Fruit fly (Drosophila melanogaster) whole organism: Measurements from ENCODE around the gene PolQ.
"Not testable (repeated sequence)": the region's sequence is repeated elsewhere in the genome, so short reads cannot be mapped to it uniquely, and the experiment has no call there.

Experiments
- CG8478 ChIP-seq: fragments of >200 bp; optimal IDR thresholded peaks from 2 replicates; lab custom pipeline; 2018; ENCODE audit warnings: inconsistent platforms
- Dll ChIP-seq: fragments of >200 bp; optimal IDR thresholded peaks from 2 replicates; lab custom pipeline; 2017
- EcR ChIP-seq, 2 experiments: fragments of >200 bp; optimal IDR thresholded peaks; 2 replicates each; lab custom pipeline; 2017; ENCODE audit warnings: missing biosample characterization in 2 of 2, missing genetic modification characterization in 2 of 2, missing genetic modification reagents in 2 of 2
- pan ChIP-seq: fragments of >200 bp; optimal IDR thresholded peaks from 2 replicates; lab custom pipeline; 2017
- psq ChIP-seq: fragments of >200 bp; optimal IDR thresholded peaks from 2 replicates; lab custom pipeline; 2017
- usp ChIP-seq: fragments of >200 bp; optimal IDR thresholded peaks from 2 replicates; lab custom pipeline; 2017; ENCODE audit warnings: missing biosample characterization, missing genetic modification characterization, mixed read lengths

The PolQ gene

DNA sequence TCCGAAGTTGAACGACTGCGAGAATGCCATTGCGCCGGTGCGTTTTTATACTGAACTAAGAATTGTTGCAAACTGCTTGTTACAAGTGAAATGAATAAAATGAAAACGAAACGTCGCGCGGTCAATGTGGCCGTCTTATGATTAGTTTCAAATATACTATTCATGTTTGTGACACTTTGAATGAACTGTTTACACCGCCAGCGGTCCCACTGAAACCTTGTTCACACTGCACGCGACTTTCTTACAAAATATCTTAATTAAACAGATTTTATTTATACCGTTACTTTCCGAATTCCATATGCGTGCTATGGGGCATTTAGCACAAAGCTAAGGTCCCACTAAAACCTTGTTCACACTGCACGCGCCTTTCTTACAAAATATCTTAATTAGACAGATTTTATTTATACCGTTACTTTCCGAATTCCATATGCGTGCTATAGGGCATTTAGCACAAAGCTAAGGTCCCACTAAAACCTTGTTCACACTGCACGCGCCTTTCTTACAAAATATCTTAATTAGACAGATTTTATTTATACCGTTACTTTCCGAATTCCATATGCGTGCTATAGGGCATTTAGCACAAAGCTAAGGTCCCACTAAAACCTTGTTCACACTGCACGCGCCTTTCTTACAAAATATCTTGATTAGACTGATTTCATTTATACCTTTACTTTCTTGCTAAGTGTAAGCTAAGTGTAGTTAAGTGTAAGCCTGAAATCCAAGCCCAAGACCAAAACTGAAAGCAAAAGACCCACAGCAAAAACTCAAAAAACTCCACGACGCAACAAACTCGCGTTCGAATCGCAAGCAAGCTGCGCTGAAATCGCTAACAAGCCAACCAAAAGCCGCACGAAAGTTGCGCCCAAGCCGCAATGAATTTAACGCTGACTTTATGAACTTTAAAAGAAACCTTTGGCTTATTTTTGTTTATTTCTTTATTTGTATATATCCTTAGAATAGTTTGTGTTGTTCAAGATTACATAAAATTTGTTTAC lies at the start of gene PolQ:
Gene PolQ (minus strand): TSS at position 122 of the 995 bp plus-strand sequence.
- not testable (repeated sequence) for TF ChIP-seq Dll; pan (lab: Kevin White, UChicago); usp (GFP tag; lab: Kevin White, UChicago)

- TF ChIP-seq Dll (no peak), EcR (GFP tag; optimal IDR thresholded peaks at IDR 0.05; lab: Kevin White, UChicago) (no peak)
Observed at dm6 chr3R:12751027-12751426, 38.9 kb upstream of the PolQ start.

DNA sequence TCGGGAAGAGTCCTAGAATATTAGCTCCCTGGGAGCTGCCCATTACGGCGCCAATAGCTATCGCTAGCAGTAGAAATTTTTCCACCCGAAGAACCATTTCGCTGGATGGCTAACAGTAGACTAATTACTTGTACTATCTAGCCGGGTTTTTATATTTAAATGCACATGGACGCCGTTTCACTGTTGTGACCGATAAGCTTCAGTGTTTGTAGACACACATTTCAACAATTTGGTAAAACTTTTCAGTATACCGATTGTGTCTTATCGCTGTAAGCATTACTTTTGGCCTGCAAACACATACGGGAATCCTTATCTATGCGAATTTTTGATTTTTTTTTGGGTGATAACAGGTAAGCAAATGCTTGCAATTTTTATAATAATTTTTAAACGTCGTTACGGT lies 31.5 kb upstream of the PolQ start, which contains the start of gene Ugt37A3:
Gene Ugt37A3 (minus strand): TSS at position 101 of the 400 bp plus-strand sequence.
- TF ChIP-seq CG8478 (lab: Kevin White, UChicago) (no peak), pan (lab: Kevin White, UChicago) (no peak), psq (lab: Kevin White, UChicago) (no peak), Dll (no peak), usp (GFP tag; lab: Kevin White, UChicago) (no peak), EcR (GFP tag; optimal IDR thresholded peaks at IDR 0.05; lab: Kevin White, UChicago) (no peak)

DNA sequence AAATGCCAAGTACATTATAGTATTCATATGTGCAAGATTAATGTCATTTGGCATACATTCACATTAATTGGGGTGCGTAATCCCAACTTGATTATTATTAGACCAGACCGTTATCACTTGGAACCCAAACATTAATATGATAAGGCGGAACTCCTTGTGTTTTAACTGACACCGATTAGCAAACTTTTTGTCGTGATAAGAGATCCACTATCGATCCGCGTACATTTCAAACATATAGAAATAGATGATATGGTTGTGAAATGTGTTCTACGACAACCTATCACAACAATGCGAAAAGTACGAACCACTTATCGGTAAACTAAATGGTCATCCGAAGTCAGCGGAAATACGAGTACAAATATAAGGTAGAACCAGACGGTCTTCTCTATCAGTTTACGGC lies 27.1 kb upstream of the PolQ start, which contains the start of gene Ugt37A2:
Gene Ugt37A2 (plus strand): TSS at position 396 of the 400 bp plus-strand sequence.
- TF ChIP-seq CG8478 (lab: Kevin White, UChicago): no peak
- no peak for TF ChIP-seq EcR (GFP tag; optimal IDR thresholded peaks at IDR 0.05; lab: Kevin White, UChicago)
- no peak for TF ChIP-seq psq (lab: Kevin White, UChicago)
- no peak for TF ChIP-seq usp (GFP tag; lab: Kevin White, UChicago)
- TF ChIP-seq Dll: no peak
- TF ChIP-seq pan (lab: Kevin White, UChicago): no peak

DNA sequence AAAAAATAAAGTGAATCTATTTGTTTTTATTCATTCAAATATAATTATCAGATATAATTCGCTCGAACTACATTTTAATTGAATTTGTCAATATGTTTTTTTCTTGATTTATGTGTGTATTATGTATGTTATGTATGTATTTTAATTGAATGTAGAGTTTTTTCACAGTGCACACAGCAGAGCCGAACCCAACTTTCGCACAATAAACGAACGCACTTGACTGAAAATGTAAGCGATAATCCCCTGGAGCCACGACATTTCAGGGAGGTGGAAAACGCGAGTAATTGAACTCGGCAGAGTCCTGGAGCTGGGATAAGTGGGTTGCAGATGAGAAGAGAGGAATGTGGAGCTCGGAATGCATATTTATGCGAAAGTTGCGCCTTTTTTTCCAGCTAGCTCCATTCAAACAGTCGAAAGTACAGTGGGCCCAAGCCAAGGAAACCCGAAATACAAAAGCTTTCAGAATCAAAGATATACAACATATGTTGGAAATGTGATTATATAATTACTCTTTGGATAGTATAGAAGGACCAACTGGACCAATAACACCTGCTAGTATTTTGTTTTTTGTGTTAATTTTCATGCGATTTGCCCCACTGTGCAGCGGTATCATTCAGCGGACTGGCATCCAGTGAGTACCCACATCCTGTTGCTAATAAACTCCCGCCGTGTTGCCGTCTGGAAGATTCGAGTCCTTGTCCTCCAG lies 16.0 kb upstream of the PolQ start:
- no peak for TF ChIP-seq pan (lab: Kevin White, UChicago)
- no peak for TF ChIP-seq Dll
- TF ChIP-seq EcR (GFP tag; optimal IDR thresholded peaks at IDR 0.05; lab: Kevin White, UChicago): no peak

DNA sequence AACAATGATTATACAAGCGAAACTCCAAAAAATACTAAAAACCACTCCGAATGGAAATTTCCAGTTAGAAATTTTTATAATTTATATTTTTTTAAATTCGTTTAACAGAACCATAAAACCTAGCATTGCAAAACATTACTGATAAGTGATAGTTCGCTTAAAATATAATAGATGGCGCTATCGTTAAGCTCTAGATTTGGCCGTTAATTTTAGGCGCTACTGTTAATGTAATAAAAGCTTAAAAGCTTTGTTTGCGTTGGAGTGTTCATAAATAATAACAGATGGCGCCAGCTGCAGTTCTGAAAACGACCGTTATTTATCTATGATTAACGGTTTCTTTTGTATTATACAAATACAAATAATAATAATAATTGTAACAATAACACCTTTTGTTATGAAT lies 11.7 kb upstream of the PolQ start:
- no peak for TF ChIP-seq EcR (GFP tag; optimal IDR thresholded peaks at IDR 0.05; lab: Kevin White, UChicago)
- TF ChIP-seq usp (GFP tag; lab: Kevin White, UChicago): no peak
- TF ChIP-seq psq (lab: Kevin White, UChicago): no peak
- no peak for TF ChIP-seq CG8478 (lab: Kevin White, UChicago)
- TF ChIP-seq Dll: no peak

DNA sequence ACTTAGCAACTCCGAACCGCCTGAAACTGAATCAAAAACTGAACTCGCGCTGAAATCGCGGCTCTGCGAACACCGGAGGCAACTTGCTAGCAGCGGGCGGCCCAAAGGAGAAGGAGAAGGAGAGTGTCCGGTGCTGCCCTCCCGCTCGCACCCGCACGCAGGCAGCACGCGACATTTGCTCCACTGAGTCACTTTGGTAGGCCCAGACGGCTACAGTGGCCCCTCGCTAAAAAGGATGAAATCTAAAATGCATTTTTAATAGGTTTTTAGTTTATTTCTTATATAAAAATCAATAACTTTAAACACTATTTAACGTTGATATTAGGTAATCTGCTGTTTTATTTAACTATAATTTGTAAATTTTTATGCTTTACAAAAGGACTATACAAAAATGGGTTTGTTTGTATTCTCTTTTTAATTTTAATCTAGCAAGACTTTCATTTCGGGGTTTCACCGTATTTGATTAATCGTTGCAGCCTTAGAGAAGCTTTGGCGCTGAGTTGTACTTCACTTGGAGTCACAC lies 10.4 kb upstream of the PolQ start, which contains the start of gene Men:
Gene Men (minus strand): TSS at position 51 of the 523 bp plus-strand sequence.
- TF ChIP-seq usp (GFP tag; lab: Kevin White, UChicago) (no peak), psq (lab: Kevin White, UChicago) (no peak), CG8478 (lab: Kevin White, UChicago) (no peak), Dll (no peak), pan (lab: Kevin White, UChicago) (no peak), EcR (GFP tag; optimal IDR thresholded peaks at IDR 0.05; lab: Kevin White, UChicago) (no peak)

DNA sequence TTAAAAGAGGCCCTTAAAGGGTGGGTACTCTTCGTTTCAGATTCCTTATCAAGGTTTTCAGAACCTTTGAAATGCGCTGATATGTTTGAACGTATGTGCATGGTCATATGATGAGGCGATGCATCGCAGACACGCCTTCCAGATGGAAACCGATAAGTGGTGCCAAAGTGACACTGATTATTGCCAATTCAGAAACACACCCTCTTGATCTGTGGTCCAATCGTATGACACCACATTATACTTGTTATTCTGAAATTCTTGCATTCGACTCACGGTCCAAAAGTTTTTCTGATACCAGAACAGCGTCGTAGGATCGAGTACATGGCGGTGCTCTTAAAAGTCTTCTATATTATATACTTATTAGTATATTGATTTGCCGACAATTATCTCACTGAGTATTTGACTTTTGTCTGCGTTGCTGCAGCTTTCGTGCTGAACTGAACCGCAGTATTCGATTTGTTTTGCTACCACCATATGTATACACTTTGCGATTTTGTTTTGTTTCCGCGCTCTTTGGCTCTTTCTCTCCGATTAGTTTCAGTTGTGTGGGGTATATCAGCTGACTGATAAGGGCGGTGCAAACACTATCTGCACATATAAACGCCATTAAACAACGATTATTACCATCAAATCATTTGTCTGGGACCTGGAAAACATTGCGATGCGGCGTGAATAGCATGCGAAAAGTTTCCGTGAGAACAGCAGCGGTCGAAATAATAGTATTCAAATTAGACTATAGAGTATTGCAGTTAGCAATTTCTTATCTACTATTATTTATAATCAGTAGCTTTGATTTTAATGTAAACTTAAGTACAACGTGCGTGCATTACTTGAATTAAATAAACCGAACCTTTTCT lies 8.5 kb upstream of the PolQ start:
- no peak for TF ChIP-seq CG8478 (lab: Kevin White, UChicago)

dm6 chr3R:12719627-12720343 lies 7.7 kb upstream of the PolQ start:
- TF ChIP-seq Dll (no peak), CG8478 (lab: Kevin White, UChicago) (no peak), usp (GFP tag; lab: Kevin White, UChicago) (no peak), psq (lab: Kevin White, UChicago) (no peak), EcR (GFP tag; optimal IDR thresholded peaks at IDR 0.05; lab: Kevin White, UChicago) (no peak), pan (lab: Kevin White, UChicago) (no peak)

DNA sequence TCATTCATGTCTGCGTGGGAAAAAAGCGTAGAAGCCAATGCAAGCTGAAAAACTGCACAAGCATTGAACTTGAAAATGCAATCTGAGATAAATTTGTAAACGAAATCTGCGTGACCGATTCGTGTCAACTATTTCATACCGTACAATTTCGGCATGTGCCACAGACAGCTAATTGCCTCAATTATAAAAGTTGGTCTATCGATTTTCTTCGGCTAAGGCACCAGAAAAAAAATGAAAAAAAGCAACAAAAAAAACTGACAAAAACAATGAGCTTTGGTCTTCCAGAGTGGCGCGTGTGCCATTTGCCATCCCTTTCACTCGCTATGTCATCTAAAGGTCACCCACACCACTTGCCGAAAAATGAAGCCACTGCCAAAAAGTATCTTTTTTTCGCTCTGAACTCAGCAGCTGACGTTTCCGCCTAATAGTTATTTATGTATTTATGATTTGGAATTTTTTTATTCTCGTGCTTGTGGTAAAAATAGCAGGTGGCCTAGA lies 6.5 kb upstream of the PolQ start:
- no peak for TF ChIP-seq pan (lab: Kevin White, UChicago)
- no peak for TF ChIP-seq CG8478 (lab: Kevin White, UChicago)
- TF ChIP-seq EcR (GFP tag; optimal IDR thresholded peaks at IDR 0.05; lab: Kevin White, UChicago): no peak
- no peak for TF ChIP-seq Dll
- TF ChIP-seq usp (GFP tag; lab: Kevin White, UChicago): no peak
- no peak for TF ChIP-seq psq (lab: Kevin White, UChicago)
